Fruit fly (Drosophila melanogaster) whole organism, embryonic: ENCODE results near the gene hydra.

Source experiments
- Adf1 ChIP-seq: fragments of 200-800 bp; sonication (Bioruptor generic); IDR thresholded peaks from 2 replicates; pipeline ENCODE4 v1.3.6; 2022; ENCODE audit warnings: missing biosample characterization, missing genetic modification characterization
- Aef1 ChIP-seq: fragments of 200-800 bp; sonication (Bioruptor generic); IDR thresholded peaks from 3 replicates; pipeline ENCODE4 v1.3.6; 2022; ENCODE audit warnings: missing biosample characterization, missing genetic modification characterization
- Bgb ChIP-seq: fragments of 200-800 bp; sonication (Bioruptor generic); IDR thresholded peaks from 2 replicates; pipeline ENCODE4 v1.3.6; 2022; ENCODE audit warnings: missing biosample characterization, missing genetic modification characterization; ENCODE audit not compliant: partially characterized antibody
- CG12744 ChIP-seq: fragments of 200-800 bp; sonication (Bioruptor generic); optimal IDR thresholded peaks from 2 replicates; lab custom pipeline; 2016; ENCODE audit warnings: missing biosample characterization, missing genetic modification characterization
- CG12769 ChIP-seq: fragments of 200-800 bp; sonication (Bioruptor generic); optimal IDR thresholded peaks from 2 replicates; lab custom pipeline; 2019; ENCODE audit warnings: missing biosample characterization, mild to moderate bottlenecking, missing genetic modification characterization, moderate library complexity
- CG13424 ChIP-seq: fragments of 200-800 bp; sonication (Bioruptor generic); optimal IDR thresholded peaks from 2 replicates; lab custom pipeline; 2019; ENCODE audit warnings: missing biosample characterization, mild to moderate bottlenecking, missing genetic modification characterization, moderate library complexity
- CG13775 ChIP-seq: fragments of 200-800 bp; sonication (Bioruptor generic); optimal IDR thresholded peaks from 3 replicates; lab custom pipeline; 2017; ENCODE audit warnings: missing biosample characterization, mild to moderate bottlenecking, missing genetic modification characterization
- CG1529 ChIP-seq: fragments of 200-800 bp; sonication (Bioruptor generic); optimal IDR thresholded peaks from 3 replicates; lab custom pipeline; 2018; ENCODE audit warnings: missing biosample characterization, missing genetic modification characterization
- CG1602 ChIP-seq: fragments of 200-800 bp; sonication (Bioruptor generic); optimal IDR thresholded peaks from 3 replicates; lab custom pipeline; 2016; ENCODE audit warnings: missing biosample characterization, missing genetic modification characterization
- CG2678 ChIP-seq: fragments of 200-800 bp; sonication (Bioruptor generic); optimal IDR thresholded peaks from 3 replicates; lab custom pipeline; 2019; ENCODE audit warnings: missing biosample characterization, mild to moderate bottlenecking, missing genetic modification characterization, moderate library complexity
- CG31224 ChIP-seq: fragments of 200-800 bp; sonication (Bioruptor generic); IDR thresholded peaks from 2 replicates; pipeline ENCODE4 v1.3.6; 2022; ENCODE audit warnings: missing biosample characterization, missing genetic modification characterization
- CG32532 ChIP-seq: fragments of 200-800 bp; sonication (Bioruptor generic); IDR thresholded peaks from 2 replicates; pipeline ENCODE4 v1.3.6; 2022; ENCODE audit warnings: missing biosample characterization, missing genetic modification characterization
- CG4282 ChIP-seq: fragments of 200-800 bp; sonication (Bioruptor generic); optimal IDR thresholded peaks from 2 replicates; lab custom pipeline; 2016; ENCODE audit warnings: missing biosample characterization, missing genetic modification characterization
- CG4328 ChIP-seq: fragments of 200-800 bp; sonication (Bioruptor generic); optimal IDR thresholded peaks from 3 replicates; lab custom pipeline; 2017; ENCODE audit warnings: missing biosample characterization, missing genetic modification reagents, missing genetic modification characterization
- CG6683 ChIP-seq: fragments of 200-800 bp; sonication (Bioruptor generic); optimal IDR thresholded peaks from 2 replicates; lab custom pipeline; 2017; ENCODE audit warnings: missing biosample characterization, mild to moderate bottlenecking, missing genetic modification characterization, missing genetic modification reagents
- CG8290 ChIP-seq, 3 experiments: fragments of 200-800 bp; sonication (Bioruptor generic); optimal IDR thresholded peaks; 2 replicates each; lab custom pipeline; 2016 to 2019; ENCODE audit warnings: missing biosample characterization in 3 of 3, missing genetic modification characterization in 3 of 3, mild to moderate bottlenecking in 2 of 3, moderate library complexity in 1 of 3
- CG9817 ChIP-seq: fragments of 200-800 bp; sonication (Bioruptor generic); optimal IDR thresholded peaks from 2 replicates; lab custom pipeline; 2018; ENCODE audit warnings: missing biosample characterization, mild to moderate bottlenecking, missing genetic modification characterization, moderate library complexity
- CG9932 ChIP-seq: fragments of 200-800 bp; sonication (Bioruptor generic); IDR thresholded peaks from 2 replicates; pipeline ENCODE4 v1.3.6; 2022; ENCODE audit warnings: missing biosample characterization, missing genetic modification characterization
- CrebB ChIP-seq: fragments of 200-800 bp; sonication (Bioruptor generic); optimal IDR thresholded peaks from 3 replicates; lab custom pipeline; 2018; ENCODE audit warnings: missing biosample characterization, mild to moderate bottlenecking, missing genetic modification characterization
- E2f1 ChIP-seq: fragments of 200-800 bp; sonication (Bioruptor generic); IDR thresholded peaks from 2 replicates; pipeline ENCODE4 v1.3.6; 2022; ENCODE audit warnings: missing biosample characterization, missing genetic modification characterization
- GATAe ChIP-seq: fragments of 200-800 bp; sonication (Bioruptor generic); conservative IDR thresholded peaks from 2 replicates; pipeline ENCODE4 v1.3.6; 2022; ENCODE audit warnings: missing biosample characterization, missing genetic modification characterization
- HLH4C ChIP-seq: fragments of 200-800 bp; sonication (Bioruptor generic); IDR thresholded peaks from 3 replicates; pipeline ENCODE4 v1.3.6; 2022; ENCODE audit warnings: missing biosample characterization, missing genetic modification characterization; ENCODE audit not compliant: partially characterized antibody
- Med ChIP-seq: fragments of 200-800 bp; sonication (Bioruptor generic); peaks from one replicate; lab custom pipeline; 2016; ENCODE audit warnings: missing biosample characterization, missing genetic modification characterization, mild to moderate bottlenecking, inconsistent platforms, moderate library complexity
- Meics ChIP-seq: fragments of 200-800 bp; sonication (Bioruptor generic); optimal IDR thresholded peaks from 2 replicates; lab custom pipeline; 2017; ENCODE audit warnings: missing biosample characterization, mild to moderate bottlenecking, missing genetic modification characterization
- NC2β ChIP-seq: fragments of 200-800 bp; sonication (Bioruptor generic); optimal IDR thresholded peaks from 2 replicates; lab custom pipeline; 2016; ENCODE audit warnings: missing biosample characterization, missing genetic modification characterization
- NFAT ChIP-seq: fragments of 200-800 bp; sonication (Bioruptor generic); IDR thresholded peaks from 2 replicates; pipeline ENCODE4 v1.3.6; 2022; ENCODE audit warnings: missing biosample characterization, missing genetic modification characterization
- Oli ChIP-seq: fragments of 200-800 bp; sonication (Bioruptor generic); optimal IDR thresholded peaks from 2 replicates; lab custom pipeline; 2018; ENCODE audit warnings: missing biosample characterization, mild to moderate bottlenecking, missing genetic modification characterization, moderate library complexity
- Rfx ChIP-seq: fragments of 200-800 bp; sonication (Bioruptor generic); IDR thresholded peaks from 2 replicates; pipeline ENCODE4 v1.3.6; 2022; ENCODE audit warnings: missing biosample characterization, missing genetic modification characterization
- amos ChIP-seq: fragments of 200-800 bp; sonication (Bioruptor generic); IDR thresholded peaks from 2 replicates; pipeline ENCODE4 v1.3.6; 2022; ENCODE audit warnings: missing biosample characterization, missing genetic modification characterization; ENCODE audit not compliant: partially characterized antibody
- emc ChIP-seq: fragments of 200-800 bp; sonication (Bioruptor generic); optimal IDR thresholded peaks from 2 replicates; lab custom pipeline; 2016; ENCODE audit warnings: missing biosample characterization, missing genetic modification characterization
- inv ChIP-seq: fragments of 200-800 bp; sonication (Bioruptor generic); IDR thresholded peaks from 2 replicates; pipeline ENCODE4 v1.3.6; 2022; ENCODE audit warnings: missing biosample characterization, missing genetic modification characterization; ENCODE audit not compliant: partially characterized antibody
- klu ChIP-seq: fragments of 200-800 bp; sonication (Bioruptor generic); IDR thresholded peaks from 2 replicates; pipeline ENCODE4 v1.3.6; 2022; ENCODE audit warnings: missing biosample characterization, missing genetic modification characterization
- lmd ChIP-seq: fragments of 200-800 bp; sonication (Bioruptor generic); IDR thresholded peaks from 2 replicates; pipeline ENCODE4 v1.3.6; 2022; ENCODE audit warnings: missing biosample characterization, missing genetic modification characterization
- onecut ChIP-seq: fragments of 200-800 bp; sonication (Bioruptor generic); IDR thresholded peaks from 2 replicates; pipeline ENCODE4 v1.3.6; 2022; ENCODE audit warnings: missing biosample characterization, missing genetic modification characterization
- pan ChIP-seq, 4 experiments: fragments of >200 bp in 3 of 4; fragments of 200-800 bp in 1 of 4; sonication (Bioruptor generic) in 1 of 4; optimal IDR thresholded peaks in 3 of 4; IDR thresholded peaks in 1 of 4; 2 replicates each; pipeline versions ENCODE4 v1.3.6 to Lab custom; 2017 to 2022; ENCODE audit warnings: missing biosample characterization in 2 of 4, missing genetic modification characterization in 2 of 4, mixed read lengths in 1 of 4
- pho ChIP-seq: fragments of 200-800 bp; sonication (Bioruptor generic); optimal IDR thresholded peaks from 2 replicates; lab custom pipeline; 2016; ENCODE audit warnings: missing biosample characterization, missing genetic modification characterization
- phol ChIP-seq: fragments of 200-800 bp; sonication (Bioruptor generic); optimal IDR thresholded peaks from 3 replicates; lab custom pipeline; 2018; ENCODE audit warnings: missing biosample characterization, mild to moderate bottlenecking, missing genetic modification characterization, moderate library complexity
- row ChIP-seq: fragments of 200-800 bp; sonication (Bioruptor generic); IDR thresholded peaks from 3 replicates; pipeline ENCODE4 v1.3.6; 2022; ENCODE audit warnings: missing biosample characterization, missing genetic modification characterization
- scrt ChIP-seq: fragments of 200-800 bp; sonication (Bioruptor generic); optimal IDR thresholded peaks from 2 replicates; lab custom pipeline; 2018; ENCODE audit warnings: missing biosample characterization, mild to moderate bottlenecking, missing genetic modification characterization, moderate library complexity
- sd ChIP-seq: fragments of 200-800 bp; sonication (Bioruptor generic); optimal IDR thresholded peaks from 3 replicates; lab custom pipeline; 2018; ENCODE audit warnings: missing biosample characterization, mild to moderate bottlenecking, missing genetic modification characterization, moderate library complexity
- sisA ChIP-seq: fragments of 200-800 bp; sonication (Bioruptor generic); IDR thresholded peaks from 2 replicates; pipeline ENCODE4 v1.3.6; 2022; ENCODE audit warnings: missing biosample characterization, missing genetic modification characterization
- slbo ChIP-seq: fragments of 200-800 bp; sonication (Bioruptor generic); IDR thresholded peaks from 2 replicates; pipeline ENCODE4 v1.3.6; 2022; ENCODE audit warnings: missing biosample characterization, missing genetic modification characterization
- sob ChIP-seq: fragments of 200-800 bp; sonication (Bioruptor generic); IDR thresholded peaks from 2 replicates; pipeline ENCODE4 v1.3.6; 2022; ENCODE audit warnings: missing biosample characterization, missing genetic modification characterization
- sug ChIP-seq: fragments of 200-800 bp; optimal IDR thresholded peaks from 2 replicates; lab custom pipeline; 2019; ENCODE audit warnings: missing biosample characterization, mild to moderate bottlenecking, missing genetic modification characterization, moderate library complexity
- tio ChIP-seq: fragments of 200-800 bp; sonication (Bioruptor generic); optimal IDR thresholded peaks from 2 replicates; lab custom pipeline; 2017; ENCODE audit warnings: missing biosample characterization, missing genetic modification characterization, inconsistent platforms
- ttk ChIP-seq: fragments of 200-800 bp; sonication (Bioruptor generic); IDR thresholded peaks from 2 replicates; pipeline ENCODE4 v2.1.2; 2022; ENCODE audit warnings: missing biosample characterization, missing genetic modification characterization
- unpg ChIP-seq: fragments of 200-800 bp; sonication (Bioruptor generic); optimal IDR thresholded peaks from 3 replicates; lab custom pipeline; 2018; ENCODE audit warnings: missing biosample characterization, mild to moderate bottlenecking, missing genetic modification characterization, moderate library complexity

The hydra gene

dm6 chrX:20658627-20659026 lies 18.2 kb downstream of the hydra start:
- TF ChIP-seq E2f1 (0 out of 2 replicates have a peak, but pooled peaks have one; percentile 19), GATAe (GFP tag; lab: Robert Waterston, UW) (peak; percentile 58), pan (optimal IDR thresholded peaks at IDR 0.05; lab: Kevin White, UChicago) (no peak), pan (GFP tag; optimal IDR thresholded peaks at IDR 0.05 in 1 of 2, IDR thresholded peaks at IDR 0.05 in 1 of 2) (no peak), inv (GFP tag; lab: Robert Waterston, UW) (peak; percentile 25; the same call in 1 of the 2 replicates), Adf1 (GFP tag; lab: Robert Waterston, UW) (peak; percentile 32; the same call in 1 of the 2 replicates), CG4282 (GFP tag; lab: Kevin White, UChicago) (no peak), Med (GFP tag; lab: Kevin White, UChicago) (peak; percentile 50), sob (GFP tag; lab: Robert Waterston, UW) (0 out of 2 replicates have a peak, but pooled peaks have one; percentile 28), Bgb (peak; percentile 39; the same call in 1 of the 2 replicates), scrt (no peak), NC2β (no peak), CG8290 (GFP tag; optimal IDR thresholded peaks at IDR 0.05; lab: Kevin White, UChicago) (no peak), CG8290 (tag; optimal IDR thresholded peaks at IDR 0.05; lab: Kevin White, UChicago) (peak in 1 of 2 experiments; percentile 26), amos (GFP tag; lab: Robert Waterston, UW) (peak; percentile 27; the same call in 1 of the 2 replicates), row (GFP tag; lab: Robert Waterston, UW) (peak; percentile 58; the same call in 2 of the 3 replicates), NFAT (peak; percentile 23; the same call in 1 of the 2 replicates), CrebB (no peak), CG12744 (GFP tag; lab: Kevin White, UChicago) (no peak), CG32532 (peak; percentile 33; the same call in 1 of the 2 replicates), slbo (peak; percentile 27; the same call in 1 of the 2 replicates), lmd (GFP tag; lab: Robert Waterston, UW) (0 out of 2 replicates have a peak, but pooled peaks have one; percentile 16), sug (tag; lab: Kevin White, UChicago) (peak; percentile 41), CG12769 (tag; lab: Kevin White, UChicago) (peak; percentile 25), ttk (GFP tag; lab: Robert Waterston, UW) (no peak), CG9932 (peak; percentile 57; the same call in 1 of the 2 replicates), Rfx (GFP tag; lab: Robert Waterston, UW) (peak; percentile 51; the same call in 1 of the 2 replicates)

DNA sequence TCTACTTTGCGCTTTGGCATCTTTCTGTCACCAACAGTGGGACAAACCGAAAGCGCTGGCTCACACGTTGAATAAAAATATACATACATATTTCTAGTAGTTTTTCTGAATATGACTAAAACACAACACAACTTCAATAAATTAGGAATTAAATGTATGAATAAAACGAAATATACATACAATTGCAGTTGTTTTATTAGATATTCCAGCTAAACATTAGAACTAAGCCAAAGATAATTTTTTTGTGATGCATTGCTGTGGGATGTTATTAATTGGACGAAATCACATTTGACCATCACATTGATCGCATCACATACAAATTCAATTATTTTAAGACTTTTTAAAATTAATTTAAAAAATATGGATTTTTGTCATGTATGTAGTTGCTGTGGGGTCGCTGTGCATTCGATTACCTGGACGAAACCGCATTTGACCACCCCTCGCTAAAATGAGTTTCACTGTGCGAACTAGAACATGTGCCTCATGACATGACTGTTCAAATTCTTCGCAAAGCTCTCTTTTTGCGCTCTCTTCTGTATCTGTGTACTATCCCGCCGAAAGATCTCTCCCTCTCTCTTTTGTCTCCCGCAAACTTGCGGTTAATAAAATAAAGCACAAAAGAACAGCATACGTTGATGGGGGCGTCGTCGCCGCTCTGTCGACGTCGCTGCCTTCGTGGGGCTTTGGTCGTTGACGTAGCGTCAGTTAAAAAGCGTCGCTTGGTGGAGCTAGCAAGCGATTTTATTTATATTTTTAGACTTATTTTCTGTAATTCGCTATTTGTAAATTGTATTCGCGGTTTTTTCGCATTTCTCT lies 20.1 kb downstream of the hydra start, which contains the start of gene Cyp6v1:
Cyp6v1 (plus strand) TSS at position 588 of the 816 bp plus-strand sequence.
- TF ChIP-seq lmd (GFP tag; lab: Robert Waterston, UW) (peak; percentile 32; the same call in 1 of the 2 replicates), CG1529 (GFP tag; lab: Kevin White, UChicago) (no peak), onecut (GFP tag; lab: Robert Waterston, UW) (no peak), CG1602 (GFP tag; lab: Kevin White, UChicago) (peak; percentile 4), Meics (GFP tag; lab: Kevin White, UChicago) (peak; percentile 75), sd (tag; lab: Kevin White, UChicago) (peak; percentile 24), Oli (peak; percentile 51), pho (GFP tag; lab: Kevin White, UChicago) (peak; percentile 40), CG6683 (peak; percentile 17), klu (GFP tag; lab: Robert Waterston, UW) (0 out of 2 replicates have a peak, but pooled peaks have one; percentile 19), tio (peak; percentile 44), CG4328 (GFP tag; lab: Kevin White, UChicago) (peak; percentile 20), CG9817 (tag; lab: Kevin White, UChicago) (peak; percentile 32), CG13775 (GFP tag; lab: Kevin White, UChicago) (peak; percentile 62), emc (GFP tag; lab: Kevin White, UChicago) (peak; percentile 21), CG2678 (tag; lab: Kevin White, UChicago) (peak; percentile 70), unpg (peak; percentile 12), Rfx (GFP tag; lab: Robert Waterston, UW) (peak; percentile 36; the same call in 1 of the 2 replicates), sisA (0 out of 2 replicates have a peak, but pooled peaks have one; percentile 36), CG13424 (tag; lab: Kevin White, UChicago) (peak; percentile 34), phol (tag; lab: Kevin White, UChicago) (peak; percentile 33), CG31224 (GFP tag; lab: Robert Waterston, UW) (peak; percentile 42), HLH4C (GFP tag; lab: Robert Waterston, UW) (no peak), Aef1 (GFP tag; lab: Robert Waterston, UW) (peak; percentile 33; the same call in 1 of the 3 replicates)
